Worm (Caenorhabditis elegans): ENCODE results near the gene nspg-5.
A peak's percentile ranks its signal among the peaks of the same experiment; 100 is the strongest.

nspg-5 gene

ce11 chrX:2943611-2944010, 38.2 kb upstream of the nspg-5 start:
- TF ChIP-seq elt-3 (tag; optimal IDR thresholded peaks at IDR 0.05) (no peak), unc-120 (tag; optimal IDR thresholded peaks at IDR 0.05; ENCODE audit: poor library complexity, severe bottlenecking) (no peak), tbx-8 (GFP tag; optimal IDR thresholded peaks at IDR 0.05) (no peak), flh-1 (GFP tag; optimal IDR thresholded peaks at IDR 0.05) (no peak), lin-13 (tag; optimal IDR thresholded peaks at IDR 0.05) (no peak), zip-8 (tag; optimal IDR thresholded peaks at IDR 0.05) (no peak), ces-1 (GFP tag; optimal IDR thresholded peaks at IDR 0.05) (no peak), pha-4 (tag; optimal IDR thresholded peaks at IDR 0.05) (no peak), ztf-11 (tag; optimal IDR thresholded peaks at IDR 0.05) (no peak), bed-3 (GFP tag; optimal IDR thresholded peaks at IDR 0.05) (no peak), hlh-1 (tag; optimal IDR thresholded peaks at IDR 0.05) (no peak)

DNA sequence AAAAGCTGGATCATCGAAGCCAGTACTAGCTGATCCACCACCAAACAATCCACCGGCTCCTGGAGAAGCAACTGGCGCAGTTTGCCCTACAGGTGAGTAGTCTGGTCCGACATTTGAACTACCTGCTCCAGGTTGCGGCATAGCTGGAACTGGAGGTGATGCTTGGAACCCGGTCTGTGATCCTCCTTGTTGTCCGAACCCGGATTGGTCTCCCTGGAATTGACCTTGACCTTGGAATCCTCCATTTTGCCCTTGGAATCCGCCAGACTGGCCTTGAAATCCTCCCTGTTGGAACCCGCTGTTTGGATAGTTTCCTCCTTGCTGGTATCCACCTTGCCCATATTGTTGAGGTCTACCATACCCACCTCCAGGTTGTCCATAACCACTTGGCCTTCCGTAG, 35.9 kb upstream of the nspg-5 start:
- TF ChIP-seq M03D4.4 (tag; optimal IDR thresholded peaks at IDR 0.05) (no peak), tbx-8 (GFP tag; optimal IDR thresholded peaks at IDR 0.05) (no peak), mab-5 (tag; optimal IDR thresholded peaks at IDR 0.05) (no peak), sem-2 (GFP tag; optimal IDR thresholded peaks at IDR 0.05) (no peak), nhr-237 (tag; optimal IDR thresholded peaks at IDR 0.05) (no peak), drap-1 (GFP tag; optimal IDR thresholded peaks at IDR 0.05) (no peak), ceh-43 (GFP tag; optimal IDR thresholded peaks at IDR 0.05) (no peak)

- no peak for TF ChIP-seq lsy-2 (tag; optimal IDR thresholded peaks at IDR 0.05)
Observed at ce11 chrX:2946508-2947005, 35.3 kb upstream of the nspg-5 start, which contains the start of the genes Y41G9A.10 and Y41G9A.5. Gene Y41G9A.10 (minus strand): TSS chrX:2946558. Gene Y41G9A.5 (plus strand): TSS chrX:2946667.

- TF ChIP-seq mep-1 (tag; optimal IDR thresholded peaks at IDR 0.05) (no peak), unc-39 (tag; optimal IDR thresholded peaks at IDR 0.05) (no peak), unc-62 (GFP tag; optimal IDR thresholded peaks at IDR 0.05) (peak; percentile 56), lin-13 (tag; optimal IDR thresholded peaks at IDR 0.05) (no peak), sptf-1 (tag; optimal IDR thresholded peaks at IDR 0.05) (no peak), tbx-8 (GFP tag; optimal IDR thresholded peaks at IDR 0.05) (no peak), unc-120 (tag; optimal IDR thresholded peaks at IDR 0.05; ENCODE audit: poor library complexity, severe bottlenecking) (peak; percentile 81), drap-1 (GFP tag; optimal IDR thresholded peaks at IDR 0.05) (no peak), nhr-76 (tag; optimal IDR thresholded peaks at IDR 0.05) (no peak), hlh-1 (tag; optimal IDR thresholded peaks at IDR 0.05) (peak; percentile 17), nhr-28 (tag; optimal IDR thresholded peaks at IDR 0.05) (no peak)
Observed at ce11 chrX:2950234-2950633, 31.6 kb upstream of the nspg-5 start.

DNA sequence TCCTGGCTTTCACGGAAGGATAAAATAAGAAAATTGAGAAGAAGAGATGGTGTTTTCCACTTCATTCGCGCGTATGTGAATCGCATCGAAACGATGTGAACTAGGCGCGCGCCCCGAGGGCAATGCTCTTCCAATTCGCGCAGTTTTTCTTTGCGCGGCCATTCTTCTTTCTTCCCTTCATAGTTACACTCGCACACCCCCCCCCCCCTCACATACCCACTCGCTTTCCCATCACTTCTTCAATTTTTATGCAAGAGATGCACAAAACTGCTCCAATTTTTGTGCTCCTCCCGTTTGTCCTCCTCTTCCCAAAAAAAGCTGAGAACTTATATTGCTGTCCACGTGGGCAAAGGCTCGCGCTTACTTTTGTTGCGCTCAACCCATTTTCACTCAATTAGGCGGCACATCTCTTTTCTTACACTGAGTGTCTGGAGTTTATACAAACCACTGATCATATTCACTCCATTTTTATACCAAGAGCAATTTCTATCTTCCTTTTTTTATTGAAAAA, 28.2 kb upstream of the nspg-5 start:
- peak; percentile 49 for TF ChIP-seq ces-1 (GFP tag; optimal IDR thresholded peaks at IDR 0.05)
- TF ChIP-seq nhr-2 (tag; optimal IDR thresholded peaks at IDR 0.05) = no peak

DNA sequence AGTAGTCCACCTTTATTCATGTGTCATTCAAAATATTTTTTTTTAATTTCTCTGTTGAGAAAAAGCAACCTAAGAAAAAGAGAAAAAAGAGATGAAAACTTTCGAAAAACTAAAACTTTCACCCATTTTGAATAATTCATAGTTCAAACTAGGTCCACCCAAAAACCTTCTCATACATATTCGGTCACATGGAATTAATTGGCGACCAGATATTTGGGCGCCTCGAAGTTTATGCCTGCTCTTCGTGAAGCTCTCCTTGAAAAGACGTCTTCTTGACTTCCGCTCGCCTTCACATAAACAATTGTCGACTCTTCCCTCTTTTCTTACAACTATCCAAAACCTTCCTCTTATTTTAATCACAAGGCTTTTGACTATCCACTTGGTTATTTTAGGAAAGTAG, 26.2 kb upstream of the nspg-5 start:
- TF ChIP-seq unc-120 (tag; optimal IDR thresholded peaks at IDR 0.05; ENCODE audit: poor library complexity, severe bottlenecking) = no peak
- TF ChIP-seq nhr-237 (tag; optimal IDR thresholded peaks at IDR 0.05) = no peak
- no peak for TF ChIP-seq pha-4 (tag; optimal IDR thresholded peaks at IDR 0.05)
- TF ChIP-seq hlh-1 (tag; optimal IDR thresholded peaks at IDR 0.05) = no peak
- no peak for TF ChIP-seq unc-62 (GFP tag; optimal IDR thresholded peaks at IDR 0.05)
- TF ChIP-seq mls-2 (tag; optimal IDR thresholded peaks at IDR 0.05) = no peak
- TF ChIP-seq flh-1 (GFP tag; optimal IDR thresholded peaks at IDR 0.05) = no peak
- no peak for TF ChIP-seq ceh-43 (GFP tag; optimal IDR thresholded peaks at IDR 0.05)
- TF ChIP-seq bed-3 (GFP tag; optimal IDR thresholded peaks at IDR 0.05) = no peak
- no peak for TF ChIP-seq ztf-11 (tag; optimal IDR thresholded peaks at IDR 0.05)

- TF ChIP-seq nhr-28 (tag; optimal IDR thresholded peaks at IDR 0.05) (no peak), mab-5 (tag; optimal IDR thresholded peaks at IDR 0.05) (no peak), snpc-4 (tag; optimal IDR thresholded peaks at IDR 0.05) (no peak), mep-1 (tag; optimal IDR thresholded peaks at IDR 0.05) (no peak), lin-32 (GFP tag; optimal IDR thresholded peaks at IDR 0.05) (no peak), flh-1 (GFP tag; optimal IDR thresholded peaks at IDR 0.05) (no peak), nhr-237 (tag; optimal IDR thresholded peaks at IDR 0.05) (no peak), tbx-8 (GFP tag; optimal IDR thresholded peaks at IDR 0.05) (no peak), sem-2 (GFP tag; optimal IDR thresholded peaks at IDR 0.05) (no peak), nhr-2 (tag; optimal IDR thresholded peaks at IDR 0.05) (no peak), ztf-11 (tag; optimal IDR thresholded peaks at IDR 0.05) (no peak), cnd-1 (tag; optimal IDR thresholded peaks at IDR 0.05) (no peak), zip-8 (tag; optimal IDR thresholded peaks at IDR 0.05) (no peak)
Observed at ce11 chrX:2957446-2957985, 24.3 kb upstream of the nspg-5 start, which contains the start of gene gbb-1. Gene gbb-1 (plus strand): TSS chrX:2957935.

All from whole organism, mixed stage, embryonic.